Fruit fly (Drosophila melanogaster): ENCODE measurements around the gene CG42249.

CG42249 gene

DNA sequence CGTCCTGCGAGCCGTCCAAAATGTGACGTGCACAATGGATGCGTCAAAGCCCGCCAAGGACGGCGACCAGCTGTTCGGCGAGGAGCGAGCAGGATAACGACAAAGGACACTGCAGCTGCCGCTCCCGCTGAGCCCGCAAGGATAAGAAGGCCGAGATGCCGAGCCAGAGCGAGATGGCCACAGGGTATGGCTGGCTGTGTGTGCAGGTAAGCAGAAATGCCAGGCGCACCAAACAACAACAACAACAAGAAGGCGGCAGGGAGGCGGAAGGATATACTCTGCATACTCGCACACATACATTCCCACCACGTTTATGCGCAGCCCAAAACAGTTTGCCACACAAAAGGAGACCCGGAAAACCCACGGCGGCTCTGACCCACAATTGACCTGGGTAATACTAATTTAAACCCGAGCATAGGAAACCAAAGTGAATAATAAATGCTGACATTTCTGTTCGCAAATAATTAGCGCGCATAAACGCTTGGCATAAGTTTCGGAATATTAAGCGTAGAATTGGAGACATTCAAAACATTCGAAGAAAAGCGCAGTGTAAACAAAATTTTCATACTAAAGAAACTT, 50.6 kb downstream of the CG42249 start (continued):
- TF ChIP-seq CG17612 (GFP tag; IDR thresholded peaks at IDR 0.05) = no peak
- peak; percentile 12 for TF ChIP-seq D19A (tag; optimal IDR thresholded peaks at IDR 0.05)
- peak in 1 of 2 experiments; percentile 18 for TF ChIP-seq tll (GFP tag; optimal IDR thresholded peaks at IDR 0.05)
- TF ChIP-seq PHDP (tag; optimal IDR thresholded peaks at IDR 0.05) = peak; percentile 24
- no peak for TF ChIP-seq pzg (GFP tag; optimal IDR thresholded peaks at IDR 0.05)
- no peak for TF ChIP-seq CG15514 (GFP tag; optimal IDR thresholded peaks at IDR 0.05)
- TF ChIP-seq Dip3 (GFP tag; optimal IDR thresholded peaks at IDR 0.05) = no peak
- TF ChIP-seq tna (GFP tag; IDR thresholded peaks at IDR 0.05; ENCODE audit: partially characterized antibody) = no peak
- TF ChIP-seq CG2129 (GFP tag; IDR thresholded peaks at IDR 0.05; ENCODE audit: partially characterized antibody) = no peak
- no peak for TF ChIP-seq CG6683 (GFP tag; optimal IDR thresholded peaks at IDR 0.05)
- TF ChIP-seq CG10543 (GFP tag; optimal IDR thresholded peaks at IDR 0.05) = no peak
- no peak for TF ChIP-seq tgo (GFP tag; IDR thresholded peaks at IDR 0.05)
- TF ChIP-seq otp (GFP tag; IDR thresholded peaks at IDR 0.05) = 0 out of 3 replicates have a peak, but pooled peaks have one; percentile 39
- TF ChIP-seq tio (GFP tag; optimal IDR thresholded peaks at IDR 0.05) = no peak
- TF ChIP-seq Lim3 (GFP tag; IDR thresholded peaks at IDR 0.05) = no peak
- TF ChIP-seq btn (GFP tag; optimal IDR thresholded peaks at IDR 0.05) = no peak
- peak in 1 of 2 experiments; percentile 3 for TF ChIP-seq crp (GFP tag; optimal IDR thresholded peaks at IDR 0.05)
- TF ChIP-seq croc (GFP tag; conservative IDR thresholded peaks at IDR 0.05) = no peak
- TF ChIP-seq CG6654 (GFP tag; optimal IDR thresholded peaks at IDR 0.05) = no peak
- no peak for TF ChIP-seq mam (GFP tag; optimal IDR thresholded peaks at IDR 0.05)
- TF ChIP-seq pnt (GFP tag; optimal IDR thresholded peaks at IDR 0.05) = peak; percentile 19
- TF ChIP-seq MBD-R2 (GFP tag; IDR thresholded peaks at IDR 0.05) = no peak
- TF ChIP-seq Aef1 (GFP tag; IDR thresholded peaks at IDR 0.05) = no peak
- no peak for TF ChIP-seq CG8359 (GFP tag; optimal IDR thresholded peaks at IDR 0.05; ENCODE audit: borderline replicate concordance)
- peak; percentile 1 for TF ChIP-seq gcm (GFP tag; optimal IDR thresholded peaks at IDR 0.05)
- TF ChIP-seq NfI (GFP tag; optimal IDR thresholded peaks at IDR 0.05) = no peak
- no peak for TF ChIP-seq CG1529 (GFP tag; optimal IDR thresholded peaks at IDR 0.05)
- no peak for TF ChIP-seq ato (GFP tag; IDR thresholded peaks at IDR 0.05; ENCODE audit: partially characterized antibody)
- no peak for TF ChIP-seq Doc2 (GFP tag; IDR thresholded peaks at IDR 0.05)
- TF ChIP-seq CG12744 (GFP tag; optimal IDR thresholded peaks at IDR 0.05) = no peak
- no peak for TF ChIP-seq eyg (GFP tag; optimal IDR thresholded peaks at IDR 0.05)
- no peak for TF ChIP-seq Dfd (GFP tag; optimal IDR thresholded peaks at IDR 0.05)
- TF ChIP-seq CG31388 (GFP tag; optimal IDR thresholded peaks at IDR 0.05) = no peak
- no peak for TF ChIP-seq jing (GFP tag; optimal IDR thresholded peaks at IDR 0.05)
- no peak for TF ChIP-seq Ssrp (tag; optimal IDR thresholded peaks at IDR 0.05)
- TF ChIP-seq Hmx (GFP tag; optimal IDR thresholded peaks at IDR 0.05) = no peak
- no peak for TF ChIP-seq CG4707 (GFP tag; optimal IDR thresholded peaks at IDR 0.05)
- TF ChIP-seq CG10267 (tag; optimal IDR thresholded peaks at IDR 0.05) = peak; percentile 22
- no peak for TF ChIP-seq ash1 (GFP tag; optimal IDR thresholded peaks at IDR 0.05)
- TF ChIP-seq sim (GFP tag; IDR thresholded peaks at IDR 0.05) = no peak
- no peak for TF ChIP-seq CG12104 (GFP tag; optimal IDR thresholded peaks at IDR 0.05)
- TF ChIP-seq run (tag; optimal IDR thresholded peaks at IDR 0.05) = no peak
- TF ChIP-seq CG7928 (GFP tag; optimal IDR thresholded peaks at IDR 0.05) = no peak
- TF ChIP-seq CG12155 (GFP tag; optimal IDR thresholded peaks at IDR 0.05) = no peak
- no peak for TF ChIP-seq pho (GFP tag; optimal IDR thresholded peaks at IDR 0.05)
- TF ChIP-seq CG6689 (GFP tag; IDR thresholded peaks at IDR 0.05) = no peak
- 0 out of 3 replicates have a peak, but pooled peaks have one; percentile 26 for TF ChIP-seq CG3726 (GFP tag; IDR thresholded peaks at IDR 0.05)
- TF ChIP-seq pita (GFP tag; optimal IDR thresholded peaks at IDR 0.05) = no peak
- TF ChIP-seq al (GFP tag; IDR thresholded peaks at IDR 0.05) = 0 out of 2 replicates have a peak, but pooled peaks have one; percentile 20
- TF ChIP-seq sens-2 (GFP tag; IDR thresholded peaks at IDR 0.05) = peak; percentile 13; the same call in 1 of the 2 replicates

Data from whole organism, embryonic.